Fruit fly (Drosophila melanogaster) whole organism, prepupa: ENCODE results near the gene CG15877.

ENCODE experiments used
- CG10631 ChIP-seq: fragments of 200-800 bp; sonication (Bioruptor generic); optimal IDR thresholded peaks from 2 replicates; lab custom pipeline; 2016; ENCODE audit warnings: missing biosample characterization, missing genetic modification characterization
- CG11294 ChIP-seq: fragments of 200-800 bp; sonication (Bioruptor generic); IDR thresholded peaks from 2 replicates; pipeline ENCODE4 v1.3.6; 2022; ENCODE audit warnings: missing biosample characterization, missing genetic modification characterization
- CG15336 ChIP-seq: fragments of 200-800 bp; sonication (Bioruptor generic); IDR thresholded peaks from 2 replicates; pipeline ENCODE4 v1.3.6; 2022; ENCODE audit warnings: missing biosample characterization, missing genetic modification characterization
- CG16779 ChIP-seq: fragments of 200-800 bp; sonication (Bioruptor generic); optimal IDR thresholded peaks from 3 replicates; lab custom pipeline; 2017; ENCODE audit warnings: missing biosample characterization, mild to moderate bottlenecking, missing genetic modification characterization
- CG3032 ChIP-seq: fragments of 200-800 bp; optimal IDR thresholded peaks from 2 replicates; lab custom pipeline; 2019; ENCODE audit warnings: missing biosample characterization, mild to moderate bottlenecking, missing genetic modification characterization, moderate library complexity
- CG31627 ChIP-seq: fragments of 200-800 bp; sonication (Bioruptor generic); optimal IDR thresholded peaks from 3 replicates; lab custom pipeline; 2016; ENCODE audit warnings: missing biosample characterization, missing genetic modification characterization
- CG32006 ChIP-seq: fragments of 200-800 bp; sonication (Bioruptor generic); optimal IDR thresholded peaks from 3 replicates; lab custom pipeline; 2017; ENCODE audit warnings: missing biosample characterization, mild to moderate bottlenecking, missing genetic modification characterization
- CG34406 ChIP-seq: fragments of 200-800 bp; sonication (Bioruptor generic); optimal IDR thresholded peaks from 3 replicates; lab custom pipeline; 2016; ENCODE audit warnings: missing biosample characterization, missing genetic modification characterization
- CG3919 ChIP-seq: fragments of 200-800 bp; sonication (Bioruptor generic); optimal IDR thresholded peaks from 3 replicates; lab custom pipeline; 2016; ENCODE audit warnings: missing biosample characterization, missing genetic modification characterization
- CG6163 ChIP-seq: fragments of 200-800 bp; sonication (Bioruptor generic); IDR thresholded peaks from 3 replicates; pipeline ENCODE4 v1.3.6; 2022; ENCODE audit warnings: missing biosample characterization, missing genetic modification characterization
- CG6276 ChIP-seq: fragments of 200-800 bp; sonication (Bioruptor generic); optimal IDR thresholded peaks from 2 replicates; lab custom pipeline; 2017; ENCODE audit warnings: missing biosample characterization, mild to moderate bottlenecking, missing genetic modification characterization
- CG6792 ChIP-seq: fragments of 200-800 bp; sonication (Bioruptor generic); optimal IDR thresholded peaks from 3 replicates; lab custom pipeline; 2016; ENCODE audit warnings: missing biosample characterization, missing genetic modification characterization
- CG6808 ChIP-seq: fragments of 200-800 bp; sonication (Bioruptor generic); optimal IDR thresholded peaks from 3 replicates; lab custom pipeline; 2017; ENCODE audit warnings: missing biosample characterization, missing genetic modification characterization, mild to moderate bottlenecking, moderate library complexity, missing genetic modification reagents
- CG6854 ChIP-seq: fragments of 200-800 bp; sonication (Bioruptor generic); optimal IDR thresholded peaks from 2 replicates; lab custom pipeline; 2017; ENCODE audit warnings: missing biosample characterization, mild to moderate bottlenecking, missing genetic modification characterization
- CG7368 ChIP-seq: fragments of 200-800 bp; sonication (Bioruptor generic); optimal IDR thresholded peaks from 3 replicates; lab custom pipeline; 2016; ENCODE audit warnings: missing biosample characterization, missing genetic modification characterization
- CG8319 ChIP-seq: fragments of 200-800 bp; sonication (Bioruptor generic); optimal IDR thresholded peaks from 3 replicates; lab custom pipeline; 2016; ENCODE audit warnings: missing biosample characterization, missing genetic modification characterization
- CG8632 ChIP-seq: fragments of 200-800 bp; sonication (Bioruptor generic); optimal IDR thresholded peaks from 3 replicates; lab custom pipeline; 2016; ENCODE audit warnings: missing biosample characterization, missing genetic modification characterization
- CG9139 ChIP-seq: fragments of 200-800 bp; sonication (Bioruptor generic); optimal IDR thresholded peaks from 3 replicates; lab custom pipeline; 2017; ENCODE audit warnings: missing biosample characterization, mild to moderate bottlenecking, missing genetic modification characterization
- Eip75B ChIP-seq: fragments of 200-800 bp; sonication (Bioruptor generic); optimal IDR thresholded peaks from 3 replicates; lab custom pipeline; 2016; ENCODE audit warnings: missing biosample characterization, missing genetic modification characterization
- Eip78C ChIP-seq: fragments of 200-800 bp; sonication (Bioruptor generic); peaks from one replicate; lab custom pipeline; 2016; ENCODE audit warnings: missing biosample characterization, missing genetic modification characterization
- Eip93F ChIP-seq: fragments of 200-800 bp; sonication (Bioruptor generic); optimal IDR thresholded peaks from 2 replicates; lab custom pipeline; 2016; ENCODE audit warnings: missing biosample characterization, mild to moderate bottlenecking, missing genetic modification characterization
- Ets96B ChIP-seq: fragments of 200-800 bp; optimal IDR thresholded peaks from 2 replicates; lab custom pipeline; 2019; ENCODE audit warnings: missing biosample characterization, mild to moderate bottlenecking, missing genetic modification characterization, moderate library complexity
- Gug ChIP-seq: fragments of 200-800 bp; sonication (Bioruptor generic); IDR thresholded peaks from 2 replicates; pipeline ENCODE4 v1.3.6; 2022; ENCODE audit warnings: missing biosample characterization, missing genetic modification characterization
- Lpt ChIP-seq: fragments of 200-800 bp; sonication (Bioruptor generic); optimal IDR thresholded peaks from 3 replicates; lab custom pipeline; 2016; ENCODE audit warnings: missing biosample characterization, missing genetic modification characterization
- OdsH ChIP-seq: fragments of 200-800 bp; sonication (Bioruptor generic); optimal IDR thresholded peaks from 3 replicates; lab custom pipeline; 2016; ENCODE audit warnings: missing biosample characterization, missing genetic modification characterization
- Smox ChIP-seq: fragments of 200-800 bp; sonication (Bioruptor generic); optimal IDR thresholded peaks from 3 replicates; lab custom pipeline; 2016; ENCODE audit warnings: missing biosample characterization, missing genetic modification characterization
- Sox102F ChIP-seq: fragments of 200-800 bp; sonication (Bioruptor generic); optimal IDR thresholded peaks from 2 replicates; lab custom pipeline; 2016; ENCODE audit warnings: missing biosample characterization, mild to moderate bottlenecking, missing genetic modification characterization
- Sox14 ChIP-seq: fragments of 200-800 bp; sonication (Bioruptor generic); optimal IDR thresholded peaks from 3 replicates; lab custom pipeline; 2016; ENCODE audit warnings: missing biosample characterization, missing genetic modification characterization
- achi ChIP-seq: fragments of 200-800 bp; sonication (Bioruptor generic); optimal IDR thresholded peaks from 3 replicates; lab custom pipeline; 2016; ENCODE audit warnings: missing biosample characterization, missing genetic modification characterization
- acj6 ChIP-seq: fragments of 200-800 bp; sonication (Bioruptor generic); optimal IDR thresholded peaks from 3 replicates; lab custom pipeline; 2016; ENCODE audit warnings: missing biosample characterization, missing genetic modification characterization
- cyc ChIP-seq: fragments of 200-800 bp; sonication (Bioruptor generic); optimal IDR thresholded peaks from 3 replicates; lab custom pipeline; 2016; ENCODE audit warnings: missing biosample characterization, missing genetic modification characterization
- dac ChIP-seq: fragments of 200-800 bp; sonication (Bioruptor generic); optimal IDR thresholded peaks from 2 replicates; lab custom pipeline; 2017; ENCODE audit warnings: missing biosample characterization, mild to moderate bottlenecking, missing genetic modification characterization
- dsx ChIP-seq: fragments of 200-800 bp; optimal IDR thresholded peaks from 3 replicates; lab custom pipeline; 2019; ENCODE audit warnings: missing biosample characterization, mild to moderate bottlenecking, missing genetic modification characterization, moderate library complexity; ENCODE audit not compliant: poor library complexity, severe bottlenecking
- eg ChIP-seq: fragments of 200-800 bp; sonication (Bioruptor generic); IDR thresholded peaks from 3 replicates; pipeline ENCODE4 v1.3.6; 2022; ENCODE audit warnings: missing biosample characterization, missing genetic modification characterization
- fd59A ChIP-seq: fragments of 200-800 bp; sonication (Bioruptor generic); optimal IDR thresholded peaks from 2 replicates; lab custom pipeline; 2017; ENCODE audit warnings: missing biosample characterization, mild to moderate bottlenecking, missing genetic modification characterization, missing genetic modification reagents
- lz ChIP-seq: fragments of 200-800 bp; sonication (Bioruptor generic); optimal IDR thresholded peaks from 3 replicates; lab custom pipeline; 2016; ENCODE audit warnings: missing biosample characterization, missing genetic modification characterization
- pdm3 ChIP-seq: fragments of 200-800 bp; sonication (Bioruptor generic); optimal IDR thresholded peaks from 3 replicates; lab custom pipeline; 2016; ENCODE audit warnings: missing biosample characterization, missing genetic modification characterization
- salr ChIP-seq, 2 experiments: fragments of 200-800 bp; sonication (Bioruptor generic); optimal IDR thresholded peaks; 3 replicates each; lab custom pipeline; 2016 to 2018; ENCODE audit warnings: missing biosample characterization in 2 of 2, missing genetic modification characterization in 2 of 2, mild to moderate bottlenecking in 1 of 2
- spab ChIP-seq: fragments of 200-800 bp; sonication (Bioruptor generic); optimal IDR thresholded peaks from 2 replicates; lab custom pipeline; 2017; ENCODE audit warnings: missing biosample characterization, mild to moderate bottlenecking, missing genetic modification characterization, missing genetic modification reagents
- svp ChIP-seq: fragments of 200-800 bp; sonication (Bioruptor generic); peaks from one replicate; lab custom pipeline; 2016; ENCODE audit warnings: missing biosample characterization, missing genetic modification characterization
- topi ChIP-seq: fragments of 200-800 bp; sonication (Bioruptor generic); optimal IDR thresholded peaks from 3 replicates; lab custom pipeline; 2016; ENCODE audit warnings: missing biosample characterization, missing genetic modification characterization
- vri ChIP-seq: fragments of 200-800 bp; sonication (Bioruptor generic); optimal IDR thresholded peaks from 3 replicates; lab custom pipeline; 2016; ENCODE audit warnings: missing biosample characterization, mild to moderate bottlenecking, missing genetic modification characterization

The CG15877 gene

dm6 chr3L:2373421-2374043, 3.8 kb downstream of the CG15877 start, which contains the start of the genes mRpL23 and CG9004 (continued):
- peak; percentile 99 for TF ChIP-seq CG34406
- peak; percentile 99 for TF ChIP-seq CG6792
- peak; percentile 99 for TF ChIP-seq Eip75B (GFP tag; lab: Kevin White, UChicago)
- peak; percentile 99 for TF ChIP-seq dac (GFP tag; lab: Kevin White, UChicago)
- TF ChIP-seq topi (GFP tag; lab: Kevin White, UChicago) = peak; percentile 99
- TF ChIP-seq CG3919 (GFP tag; lab: Kevin White, UChicago) = peak; percentile 99
- TF ChIP-seq CG6163 (GFP tag; lab: Robert Waterston, UW) = peak; percentile 100
- peak; percentile 99 for TF ChIP-seq Sox14 (GFP tag; lab: Kevin White, UChicago)
- TF ChIP-seq dsx (GFP tag; lab: Kevin White, UChicago) = peak; percentile 97
- TF ChIP-seq Smox (GFP tag; lab: Kevin White, UChicago) = peak; percentile 99
- peak; percentile 96 for TF ChIP-seq spab (GFP tag; lab: Kevin White, UChicago)
- TF ChIP-seq Lpt = peak; percentile 99
- TF ChIP-seq CG9139 (GFP tag; lab: Kevin White, UChicago) = peak; percentile 92
- peak; percentile 99 for TF ChIP-seq fd59A (GFP tag; lab: Kevin White, UChicago)
- TF ChIP-seq CG6854 (GFP tag; lab: Kevin White, UChicago) = peak; percentile 94

- peak; percentile 22 for TF ChIP-seq lz (GFP tag; lab: Kevin White, UChicago)
- no peak for TF ChIP-seq CG6792
- TF ChIP-seq acj6 (GFP tag; lab: Kevin White, UChicago) = peak; percentile 26
- peak; percentile 17 for TF ChIP-seq CG32006 (GFP tag; lab: Kevin White, UChicago)
- TF ChIP-seq CG9139 (GFP tag; lab: Kevin White, UChicago) = no peak
- peak; percentile 43 for TF ChIP-seq CG10631 (GFP tag; lab: Kevin White, UChicago)
- no peak for TF ChIP-seq CG6276
- no peak for TF ChIP-seq CG31627 (GFP tag; lab: Kevin White, UChicago)
- TF ChIP-seq CG3032 (tag; lab: Kevin White, UChicago) = peak; percentile 44
- peak; percentile 24 for TF ChIP-seq cyc (GFP tag; lab: Kevin White, UChicago)
- no peak for TF ChIP-seq Lpt
- peak; percentile 42 for TF ChIP-seq svp (GFP tag; lab: Kevin White, UChicago)
- peak; percentile 11 for TF ChIP-seq CG3919 (GFP tag; lab: Kevin White, UChicago)
- no peak for TF ChIP-seq salr (GFP tag; optimal IDR thresholded peaks at IDR 0.05; lab: Kevin White, UChicago)
- TF ChIP-seq achi = peak; percentile 67
- TF ChIP-seq CG6808 (GFP tag; lab: Kevin White, UChicago) = no peak
- no peak for TF ChIP-seq Eip93F (GFP tag; lab: Kevin White, UChicago)
- peak; percentile 31 for TF ChIP-seq dsx (GFP tag; lab: Kevin White, UChicago)
- peak; percentile 32 for TF ChIP-seq Sox14 (GFP tag; lab: Kevin White, UChicago)
- TF ChIP-seq Eip78C (GFP tag; lab: Kevin White, UChicago) = peak; percentile 20
- TF ChIP-seq CG8632 (GFP tag; lab: Kevin White, UChicago) = no peak
- TF ChIP-seq eg (GFP tag; lab: Robert Waterston, UW) = no peak
- peak; percentile 8 for TF ChIP-seq CG7368 (GFP tag; lab: Kevin White, UChicago)
- peak; percentile 5 for TF ChIP-seq pdm3 (GFP tag; lab: Kevin White, UChicago)
- TF ChIP-seq CG16779 (tag; lab: Kevin White, UChicago) = no peak
- peak; percentile 48 for TF ChIP-seq OdsH (GFP tag; lab: Kevin White, UChicago)
Observed at dm6 chr3L:2371882-2372281, 5.5 kb downstream of the CG15877 start, which contains the start of the genes CG1317 and CG8993. CG1317 (minus strand) TSS chr3L:2371939. CG8993 (plus strand) TSS chr3L:2372199.

dm6 chr3L:2360257-2360656, 17.1 kb downstream of the CG15877 start, which contains the start of gene CG13801:
CG13801 (plus strand) TSS chr3L:2360557.
- no peak for TF ChIP-seq fd59A (GFP tag; lab: Kevin White, UChicago)
- no peak for TF ChIP-seq Smox (GFP tag; lab: Kevin White, UChicago)
- no peak for TF ChIP-seq Ets96B (tag; lab: Kevin White, UChicago)
- no peak for TF ChIP-seq salr (GFP tag; optimal IDR thresholded peaks at IDR 0.05; lab: Kevin White, UChicago)
- TF ChIP-seq CG8319 (GFP tag; lab: Kevin White, UChicago) = no peak
- TF ChIP-seq vri (GFP tag; lab: Kevin White, UChicago) = no peak
- TF ChIP-seq CG15336 (GFP tag; lab: Robert Waterston, UW) = no peak
- no peak for TF ChIP-seq CG11294 (GFP tag; lab: Robert Waterston, UW)
- no peak for TF ChIP-seq Eip75B (GFP tag; lab: Kevin White, UChicago)
- no peak for TF ChIP-seq topi (GFP tag; lab: Kevin White, UChicago)
- no peak for TF ChIP-seq cyc (GFP tag; lab: Kevin White, UChicago)
- no peak for TF ChIP-seq CG6808 (GFP tag; lab: Kevin White, UChicago)
- TF ChIP-seq dsx (GFP tag; lab: Kevin White, UChicago) = no peak
- no peak for TF ChIP-seq Sox102F
- TF ChIP-seq pdm3 (GFP tag; lab: Kevin White, UChicago) = no peak
- no peak for TF ChIP-seq CG16779 (tag; lab: Kevin White, UChicago)
- TF ChIP-seq eg (GFP tag; lab: Robert Waterston, UW) = no peak
- TF ChIP-seq Gug = no peak
